Worm (Caenorhabditis elegans): ENCODE results near the gene R193.1.

- TF ChIP-seq T22C8.4 (GFP tag; IDR thresholded peaks at IDR 0.05) (no peak), flt-1 (GFP tag; IDR thresholded peaks at IDR 0.05) (no peak), med-1 (GFP tag; optimal IDR thresholded peaks at IDR 0.05; ENCODE audit: insufficient read depth) (no peak), tab-1 (GFP tag; IDR thresholded peaks at IDR 0.05) (no peak)
Measured at ce11 chrX:1191582-1191981, 36.8 kb downstream of the R193.1 start, which contains the start of gene T13G4.4.
